Worm (Caenorhabditis elegans): Measurements from ENCODE around the gene ZK84.1.

DNA sequence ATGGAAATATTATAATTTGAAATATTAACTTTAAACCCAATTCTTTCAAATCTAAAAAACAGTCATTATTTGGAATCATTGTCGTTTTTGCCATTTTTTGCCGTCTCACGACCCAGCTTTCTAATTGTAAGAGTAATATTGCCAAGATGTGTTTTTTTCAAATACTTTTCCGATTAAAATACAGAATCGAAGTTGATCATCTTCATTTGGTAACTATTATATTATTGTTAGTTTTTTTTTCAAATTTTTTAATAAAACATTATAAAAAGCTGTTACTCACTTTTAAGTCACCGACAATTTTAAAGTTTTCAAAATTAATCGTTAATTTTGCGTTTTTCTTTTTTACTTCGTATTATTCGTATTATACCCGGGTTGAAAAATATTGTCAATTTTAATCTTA, 23.2 kb upstream of the ZK84.1 start, which contains the start of gene ins-5:
- TF ChIP-seq nhr-232 (tag; optimal IDR thresholded peaks at IDR 0.05) = no peak
- no peak for TF ChIP-seq ceh-19 (GFP tag; optimal IDR thresholded peaks at IDR 0.05)
- TF ChIP-seq hlh-30 (tag; optimal IDR thresholded peaks at IDR 0.05; ENCODE audit: insufficient read depth) = no peak
- TF ChIP-seq ceh-9 (tag; optimal IDR thresholded peaks at IDR 0.05) = no peak
- TF ChIP-seq pqm-1 (tag; optimal IDR thresholded peaks at IDR 0.05) = no peak
- TF ChIP-seq sox-2 (GFP tag; IDR thresholded peaks at IDR 0.05) = no peak
- no peak for TF ChIP-seq rnt-1 (tag; optimal IDR thresholded peaks at IDR 0.05)
- no peak for TF ChIP-seq lin-11 (tag; optimal IDR thresholded peaks at IDR 0.05)

Data from whole organism, late embryonic.